Fruit fly (Drosophila melanogaster): ENCODE data around the gene CG6180.

CG6180 gene

dm6 chr2L:12701498-12701897 lies 6.0 kb upstream of the CG6180 start:
- TF ChIP-seq Rel (GFP tag; optimal IDR thresholded peaks at IDR 0.05) (no peak), Rel (tag; optimal IDR thresholded peaks at IDR 0.05) (no peak), brk (GFP tag; optimal IDR thresholded peaks at IDR 0.05) (no peak), CrebA (GFP tag; optimal IDR thresholded peaks at IDR 0.05; ENCODE audit: borderline replicate concordance) (no peak), Hnf4 (GFP tag; optimal IDR thresholded peaks at IDR 0.05) (no peak), CG9705 (GFP tag; optimal IDR thresholded peaks at IDR 0.05) (no peak), Myc (optimal IDR thresholded peaks at IDR 0.05) (no peak), Hr83 (GFP tag; optimal IDR thresholded peaks at IDR 0.05; ENCODE audit: poor library complexity, severe bottlenecking) (no peak), HLH106 (tag; optimal IDR thresholded peaks at IDR 0.05) (no peak), OdsH (GFP tag; optimal IDR thresholded peaks at IDR 0.05) (no peak), dsf (GFP tag; optimal IDR thresholded peaks at IDR 0.05; ENCODE audit: borderline replicate concordance) (no peak), jim (GFP tag; optimal IDR thresholded peaks at IDR 0.05) (no peak), Mio (GFP tag; optimal IDR thresholded peaks at IDR 0.05) (no peak), br (GFP tag; optimal IDR thresholded peaks at IDR 0.05) (no peak), foxo (GFP tag; optimal IDR thresholded peaks at IDR 0.05) (no peak), h (GFP tag; optimal IDR thresholded peaks at IDR 0.05) (no peak), N (GFP tag; optimal IDR thresholded peaks at IDR 0.05) (no peak), dl (GFP tag; optimal IDR thresholded peaks at IDR 0.05; ENCODE audit: insufficient read depth in 1 of 2, partially characterized antibody in 2 of 2) (no peak), CG32264 (GFP tag; optimal IDR thresholded peaks at IDR 0.05) (no peak)

dm6 chr2L:12704418-12704920 lies 3.0 kb upstream of the CG6180 start, which contains the start of the genes CG5776 and spict:
TSS of gene CG5776 (minus strand) at chr2L:12704451.
TSS of gene spict (plus strand) at chr2L:12704725.
- peak; percentile 21 for TF ChIP-seq OdsH (GFP tag; optimal IDR thresholded peaks at IDR 0.05)
- TF ChIP-seq br (GFP tag; optimal IDR thresholded peaks at IDR 0.05): peak; percentile 73
- TF ChIP-seq Dif (GFP tag; optimal IDR thresholded peaks at IDR 0.05; ENCODE audit: partially characterized antibody): peak; percentile 72
- TF ChIP-seq h (GFP tag; optimal IDR thresholded peaks at IDR 0.05): peak; percentile 70
- peak; percentile 84 for TF ChIP-seq Sp1 (GFP tag; optimal IDR thresholded peaks at IDR 0.05)
- peak; percentile 68 for TF ChIP-seq dmrt93B (GFP tag; optimal IDR thresholded peaks at IDR 0.05)
- TF ChIP-seq dsf (GFP tag; optimal IDR thresholded peaks at IDR 0.05; ENCODE audit: borderline replicate concordance): peak; percentile 15
- TF ChIP-seq foxo (GFP tag; optimal IDR thresholded peaks at IDR 0.05): peak in 1 of 2 experiments; percentile 70
- TF ChIP-seq psq (GFP tag; optimal IDR thresholded peaks at IDR 0.05): peak; percentile 41
- TF ChIP-seq woc (GFP tag; optimal IDR thresholded peaks at IDR 0.05): peak; percentile 50
- peak; percentile 57 for TF ChIP-seq rgr (GFP tag; optimal IDR thresholded peaks at IDR 0.05)
- no peak for TF ChIP-seq CG32264 (GFP tag; optimal IDR thresholded peaks at IDR 0.05)
- TF ChIP-seq sv (GFP tag; optimal IDR thresholded peaks at IDR 0.05): peak; percentile 14
- peak; percentile 80 for TF ChIP-seq HLH106 (tag; optimal IDR thresholded peaks at IDR 0.05)
- peak; percentile 94 for TF ChIP-seq Jra (GFP tag; optimal IDR thresholded peaks at IDR 0.05)
- no peak for TF ChIP-seq N (GFP tag; optimal IDR thresholded peaks at IDR 0.05)
- TF ChIP-seq CG9705 (GFP tag; optimal IDR thresholded peaks at IDR 0.05): peak; percentile 71
- peak; percentile 47 for TF ChIP-seq ey (GFP tag; optimal IDR thresholded peaks at IDR 0.05)
- TF ChIP-seq Rel (GFP tag; optimal IDR thresholded peaks at IDR 0.05): no peak
- TF ChIP-seq Rel (tag; optimal IDR thresholded peaks at IDR 0.05): peak; percentile 85
- TF ChIP-seq dl (GFP tag; optimal IDR thresholded peaks at IDR 0.05; ENCODE audit: insufficient read depth in 1 of 2, partially characterized antibody in 2 of 2): no peak
- TF ChIP-seq brk (GFP tag; optimal IDR thresholded peaks at IDR 0.05): no peak
- TF ChIP-seq Myc (optimal IDR thresholded peaks at IDR 0.05): peak; percentile 96
- no peak for TF ChIP-seq sage (GFP tag; optimal IDR thresholded peaks at IDR 0.05)
- TF ChIP-seq fru (GFP tag; optimal IDR thresholded peaks at IDR 0.05): peak; percentile 62
- TF ChIP-seq Mio (GFP tag; optimal IDR thresholded peaks at IDR 0.05): no peak

dm6 chr2L:12705376-12705775 lies 2.1 kb upstream of the CG6180 start:
- no peak for TF ChIP-seq tai (GFP tag; optimal IDR thresholded peaks at IDR 0.05)
- TF ChIP-seq pan (optimal IDR thresholded peaks at IDR 0.05): no peak
- peak in 1 of 2 experiments; percentile 6 for TF ChIP-seq foxo (GFP tag; optimal IDR thresholded peaks at IDR 0.05)

- TF ChIP-seq Myc (optimal IDR thresholded peaks at IDR 0.05): no peak
- no peak for TF ChIP-seq ey (GFP tag; optimal IDR thresholded peaks at IDR 0.05)
- no peak for TF ChIP-seq Hnf4 (GFP tag; optimal IDR thresholded peaks at IDR 0.05)
- TF ChIP-seq usp (GFP tag; optimal IDR thresholded peaks at IDR 0.05): no peak
- no peak for TF ChIP-seq tai (GFP tag; optimal IDR thresholded peaks at IDR 0.05)
- no peak for TF ChIP-seq rgr (GFP tag; optimal IDR thresholded peaks at IDR 0.05)
- no peak for TF ChIP-seq psq (GFP tag; optimal IDR thresholded peaks at IDR 0.05)
- TF ChIP-seq OdsH (GFP tag; optimal IDR thresholded peaks at IDR 0.05): no peak
- TF ChIP-seq br (GFP tag; optimal IDR thresholded peaks at IDR 0.05): no peak
- no peak for TF ChIP-seq CG32264 (GFP tag; optimal IDR thresholded peaks at IDR 0.05)
- no peak for TF ChIP-seq dsf (GFP tag; optimal IDR thresholded peaks at IDR 0.05; ENCODE audit: borderline replicate concordance)
- TF ChIP-seq HLH106 (tag; optimal IDR thresholded peaks at IDR 0.05): no peak
- TF ChIP-seq Sp1 (GFP tag; optimal IDR thresholded peaks at IDR 0.05): no peak
- TF ChIP-seq CrebA (GFP tag; optimal IDR thresholded peaks at IDR 0.05; ENCODE audit: borderline replicate concordance): no peak
- TF ChIP-seq GATAd (GFP tag; optimal IDR thresholded peaks at IDR 0.05): no peak
- no peak for TF ChIP-seq Dif (GFP tag; optimal IDR thresholded peaks at IDR 0.05; ENCODE audit: partially characterized antibody)
- no peak for TF ChIP-seq sage (GFP tag; optimal IDR thresholded peaks at IDR 0.05)
Measured at dm6 chr2L:12708576-12708975, 1.1 kb downstream of the CG6180 start.

Data from whole organism, wandering third instar larva.